Fruit fly (Drosophila melanogaster): ENCODE results near the gene CG5653.

CG5653 gene

dm6 chr3L:8929527-8929926, 36.6 kb downstream of the CG5653 start:
- TF ChIP-seq pan (optimal IDR thresholded peaks at IDR 0.05) (no peak), usp (GFP tag; optimal IDR thresholded peaks at IDR 0.05) (no peak), EcR (GFP tag; optimal IDR thresholded peaks at IDR 0.05) (no peak), Dll (optimal IDR thresholded peaks at IDR 0.05) (no peak), CG8478 (optimal IDR thresholded peaks at IDR 0.05) (no peak)

dm6 chr3L:8925679-8926078, 40.5 kb downstream of the CG5653 start:
- TF ChIP-seq EcR (GFP tag; optimal IDR thresholded peaks at IDR 0.05), result no peak

- TF ChIP-seq Dll (optimal IDR thresholded peaks at IDR 0.05), result no peak
- TF ChIP-seq usp (GFP tag; optimal IDR thresholded peaks at IDR 0.05), result no peak
- TF ChIP-seq psq (optimal IDR thresholded peaks at IDR 0.05), result no peak
- no peak for TF ChIP-seq CG8478 (optimal IDR thresholded peaks at IDR 0.05)
- no peak for TF ChIP-seq EcR (GFP tag; optimal IDR thresholded peaks at IDR 0.05)
- no peak for TF ChIP-seq pan (optimal IDR thresholded peaks at IDR 0.05)
These were observed 41.2 kb downstream of the CG5653 start for dm6 chr3L:8924999-8925398.

dm6 chr3L:8924417-8924913, 41.7 kb downstream of the CG5653 start:
- TF ChIP-seq Dll (optimal IDR thresholded peaks at IDR 0.05) (no peak), usp (GFP tag; optimal IDR thresholded peaks at IDR 0.05) (no peak), CG8478 (optimal IDR thresholded peaks at IDR 0.05) (no peak), EcR (GFP tag; optimal IDR thresholded peaks at IDR 0.05) (no peak), pan (optimal IDR thresholded peaks at IDR 0.05) (no peak), psq (optimal IDR thresholded peaks at IDR 0.05) (no peak)

- TF ChIP-seq Dll (optimal IDR thresholded peaks at IDR 0.05) (no peak), CG8478 (optimal IDR thresholded peaks at IDR 0.05) (no peak), usp (GFP tag; optimal IDR thresholded peaks at IDR 0.05) (no peak), pan (optimal IDR thresholded peaks at IDR 0.05) (no peak), psq (optimal IDR thresholded peaks at IDR 0.05) (no peak), EcR (GFP tag; optimal IDR thresholded peaks at IDR 0.05) (no peak)
These were observed 45.5 kb downstream of the CG5653 start for dm6 chr3L:8920710-8921109.

dm6 chr3L:8919678-8920077, 46.5 kb downstream of the CG5653 start:
- no peak for TF ChIP-seq EcR (GFP tag; optimal IDR thresholded peaks at IDR 0.05)
- TF ChIP-seq Dll (optimal IDR thresholded peaks at IDR 0.05), result no peak
- TF ChIP-seq pan (optimal IDR thresholded peaks at IDR 0.05), result no peak
- TF ChIP-seq usp (GFP tag; optimal IDR thresholded peaks at IDR 0.05), result no peak
- no peak for TF ChIP-seq CG8478 (optimal IDR thresholded peaks at IDR 0.05)
- no peak for TF ChIP-seq psq (optimal IDR thresholded peaks at IDR 0.05)
